Fruit fly (Drosophila melanogaster): ENCODE data around the gene CG43155.

DNA sequence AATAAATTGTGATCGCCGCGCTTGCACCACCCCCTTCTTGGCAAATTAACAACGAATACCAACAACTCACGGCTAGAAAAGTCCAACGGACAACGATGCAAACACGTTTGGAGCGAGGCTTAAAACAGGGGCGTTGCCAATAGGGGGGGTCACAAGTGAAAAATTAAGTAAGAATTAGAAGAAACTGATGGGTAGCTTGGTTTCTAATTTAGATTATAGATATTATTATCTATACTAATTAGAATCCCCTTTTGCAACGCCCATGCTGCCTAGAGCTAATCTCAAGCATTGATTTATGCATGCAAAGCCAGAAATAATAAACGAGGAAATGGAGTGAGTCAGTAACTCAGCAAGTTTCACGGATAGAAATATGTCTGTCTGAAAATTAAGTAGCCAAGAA lies 58.8 kb downstream of the CG43155 start:
- TF ChIP-seq CG9948 (tag; optimal IDR thresholded peaks at IDR 0.05) (peak; percentile 50), CG10348 (GFP tag; IDR thresholded peaks at IDR 0.05) (peak; percentile 63), Snoo (tag; optimal IDR thresholded peaks at IDR 0.05) (no peak), Pif1B (GFP tag; optimal IDR thresholded peaks at IDR 0.05) (peak; percentile 62), EcR (GFP tag; optimal IDR thresholded peaks at IDR 0.05) (no peak), CG34367 (tag; optimal IDR thresholded peaks at IDR 0.05) (peak; percentile 24), D1 (tag; optimal IDR thresholded peaks at IDR 0.05) (no peak), fd96Ca (GFP tag; IDR thresholded peaks at IDR 0.05) (peak; percentile 95), gl (tag; optimal IDR thresholded peaks at IDR 0.05) (no peak), CG8301 (tag; optimal IDR thresholded peaks at IDR 0.05) (peak; percentile 86), CG12605 (GFP tag; IDR thresholded peaks at IDR 0.05) (peak; percentile 91)

Measured in whole organism, pupa.